Fruit fly (Drosophila melanogaster) whole organism, embryonic: ENCODE data around the gene CG6749.

Experiments
- Antp ChIP-seq: fragments of 200-800 bp; sonication (Bioruptor generic); optimal IDR thresholded peaks from 3 replicates; lab custom pipeline; 2016; ENCODE audit warnings: missing biosample characterization, missing genetic modification characterization
- B-H1 ChIP-seq: fragments of 200-800 bp; sonication (Bioruptor generic); IDR thresholded peaks from 3 replicates; pipeline ENCODE4 v1.3.6; 2022; ENCODE audit warnings: missing biosample characterization, missing genetic modification characterization
- CG11085 ChIP-seq: fragments of 200-800 bp; sonication (Bioruptor generic); IDR thresholded peaks from 2 replicates; pipeline ENCODE4 v1.3.6; 2022; ENCODE audit warnings: missing biosample characterization, missing genetic modification characterization
- CG12769 ChIP-seq: fragments of 200-800 bp; sonication (Bioruptor generic); optimal IDR thresholded peaks from 2 replicates; lab custom pipeline; 2019; ENCODE audit warnings: missing biosample characterization, mild to moderate bottlenecking, missing genetic modification characterization, moderate library complexity
- CG13624 ChIP-seq: fragments of 200-800 bp; sonication (Bioruptor generic); optimal IDR thresholded peaks from 2 replicates; lab custom pipeline; 2016; ENCODE audit warnings: missing biosample characterization, missing genetic modification characterization
- CG13775 ChIP-seq: fragments of 200-800 bp; sonication (Bioruptor generic); optimal IDR thresholded peaks from 3 replicates; lab custom pipeline; 2017; ENCODE audit warnings: missing biosample characterization, mild to moderate bottlenecking, missing genetic modification characterization
- CG15269 ChIP-seq: fragments of 200-800 bp; sonication (Bioruptor generic); optimal IDR thresholded peaks from 2 replicates; lab custom pipeline; 2018; ENCODE audit warnings: missing biosample characterization, mild to moderate bottlenecking, missing genetic modification characterization, moderate library complexity
- CG17912 ChIP-seq: fragments of 200-800 bp; sonication (Bioruptor generic); optimal IDR thresholded peaks from 2 replicates; lab custom pipeline; 2018; ENCODE audit warnings: missing biosample characterization, mild to moderate bottlenecking, missing genetic modification characterization
- CG1792 ChIP-seq: fragments of 200-800 bp; sonication (Bioruptor generic); optimal IDR thresholded peaks from 2 replicates; lab custom pipeline; 2016; ENCODE audit warnings: missing biosample characterization, missing genetic modification characterization
- CG2116 ChIP-seq: fragments of 200-800 bp; sonication (Bioruptor generic); optimal IDR thresholded peaks from 3 replicates; lab custom pipeline; 2018; ENCODE audit warnings: missing biosample characterization, mild to moderate bottlenecking, missing genetic modification characterization
- CG2678 ChIP-seq: fragments of 200-800 bp; sonication (Bioruptor generic); optimal IDR thresholded peaks from 3 replicates; lab custom pipeline; 2019; ENCODE audit warnings: missing biosample characterization, mild to moderate bottlenecking, missing genetic modification characterization, moderate library complexity
- CG30020 ChIP-seq: fragments of 200-800 bp; optimal IDR thresholded peaks from 2 replicates; lab custom pipeline; 2019; ENCODE audit warnings: missing biosample characterization, mild to moderate bottlenecking, missing genetic modification characterization, moderate library complexity
- CG4820 ChIP-seq: fragments of 200-800 bp; sonication (Bioruptor generic); optimal IDR thresholded peaks from 3 replicates; lab custom pipeline; 2016; ENCODE audit warnings: missing biosample characterization, missing genetic modification characterization
- CG6175 ChIP-seq: fragments of 200-800 bp; sonication (Bioruptor generic); IDR thresholded peaks from 3 replicates; pipeline ENCODE4 v1.3.6; 2022; ENCODE audit warnings: missing biosample characterization, missing genetic modification characterization
- CG7372 ChIP-seq: fragments of 200-800 bp; sonication (Bioruptor generic); IDR thresholded peaks from 2 replicates; pipeline ENCODE4 v1.3.6; 2022; ENCODE audit warnings: missing biosample characterization, missing genetic modification characterization
- CG7963 ChIP-seq: fragments of 200-800 bp; sonication (Bioruptor generic); IDR thresholded peaks from 3 replicates; pipeline ENCODE4 v1.3.6; 2022; ENCODE audit warnings: missing biosample characterization, missing genetic modification characterization; ENCODE audit not compliant: partially characterized antibody
- CG8388 ChIP-seq: fragments of 200-800 bp; sonication (Bioruptor generic); optimal IDR thresholded peaks from 2 replicates; lab custom pipeline; 2019; ENCODE audit warnings: missing biosample characterization, mild to moderate bottlenecking, missing genetic modification characterization, moderate library complexity
- CG9215 ChIP-seq: fragments of 200-800 bp; sonication (Bioruptor generic); IDR thresholded peaks from 2 replicates; pipeline ENCODE4 v1.3.6; 2022; ENCODE audit warnings: missing biosample characterization, missing genetic modification characterization
- CG9437 ChIP-seq: fragments of 200-800 bp; sonication (Bioruptor generic); optimal IDR thresholded peaks from 2 replicates; lab custom pipeline; 2018; ENCODE audit warnings: missing biosample characterization, mild to moderate bottlenecking, missing genetic modification characterization
- CG9817 ChIP-seq: fragments of 200-800 bp; sonication (Bioruptor generic); optimal IDR thresholded peaks from 2 replicates; lab custom pipeline; 2018; ENCODE audit warnings: missing biosample characterization, mild to moderate bottlenecking, missing genetic modification characterization, moderate library complexity
- D19B ChIP-seq: fragments of 200-800 bp; sonication (Bioruptor generic); optimal IDR thresholded peaks from 2 replicates; lab custom pipeline; 2017; ENCODE audit warnings: missing biosample characterization, mild to moderate bottlenecking, missing genetic modification characterization
- Dad ChIP-seq: fragments of 200-800 bp; sonication (Bioruptor generic); optimal IDR thresholded peaks from 3 replicates; lab custom pipeline; 2016; ENCODE audit warnings: missing biosample characterization, missing genetic modification characterization
- Dp ChIP-seq: fragments of 200-800 bp; sonication (Bioruptor generic); optimal IDR thresholded peaks from 2 replicates; lab custom pipeline; 2018; ENCODE audit warnings: missing biosample characterization, mild to moderate bottlenecking, missing genetic modification characterization, moderate library complexity
- Fer1 ChIP-seq: fragments of 200-800 bp; sonication (Bioruptor generic); optimal IDR thresholded peaks from 2 replicates; lab custom pipeline; 2017; ENCODE audit warnings: missing biosample characterization, mild to moderate bottlenecking, missing genetic modification characterization
- HLH4C ChIP-seq: fragments of 200-800 bp; sonication (Bioruptor generic); IDR thresholded peaks from 3 replicates; pipeline ENCODE4 v1.3.6; 2022; ENCODE audit warnings: missing biosample characterization, missing genetic modification characterization; ENCODE audit not compliant: partially characterized antibody
- Hmr ChIP-seq: fragments of 200-800 bp; sonication (Bioruptor generic); optimal IDR thresholded peaks from 3 replicates; lab custom pipeline; 2017; ENCODE audit warnings: mild to moderate bottlenecking, missing biosample characterization, missing genetic modification reagents, missing genetic modification characterization
- Nf-YB ChIP-seq: fragments of 200-800 bp; sonication (Bioruptor generic); optimal IDR thresholded peaks from 3 replicates; lab custom pipeline; 2019; ENCODE audit warnings: missing biosample characterization, mild to moderate bottlenecking, missing genetic modification characterization, moderate library complexity
- Pdp1 ChIP-seq, 2 experiments: fragments of 200-800 bp; sonication (Bioruptor generic); optimal IDR thresholded peaks; 3 replicates each; lab custom pipeline; 2016; ENCODE audit warnings: missing biosample characterization in 2 of 2, missing genetic modification characterization in 2 of 2, mild to moderate bottlenecking in 1 of 2, moderate library complexity in 1 of 2
- Ravus ChIP-seq: fragments of 200-800 bp; sonication (Bioruptor generic); IDR thresholded peaks from 2 replicates; pipeline ENCODE4 v1.3.6; 2022; ENCODE audit warnings: missing biosample characterization, missing genetic modification characterization
- Six4 ChIP-seq: fragments of 200-800 bp; sonication (Bioruptor generic); optimal IDR thresholded peaks from 2 replicates; lab custom pipeline; 2016; ENCODE audit warnings: missing biosample characterization, missing genetic modification characterization
- da ChIP-seq: fragments of 200-800 bp; sonication (Bioruptor generic); optimal IDR thresholded peaks from 2 replicates; lab custom pipeline; 2016; ENCODE audit warnings: missing biosample characterization, missing genetic modification characterization
- gsb ChIP-seq: fragments of 200-800 bp; sonication (Bioruptor generic); IDR thresholded peaks from 2 replicates; pipeline ENCODE4 v1.3.6; 2022; ENCODE audit warnings: missing biosample characterization, missing genetic modification characterization
- her ChIP-seq: fragments of 200-800 bp; sonication (Bioruptor generic); optimal IDR thresholded peaks from 2 replicates; lab custom pipeline; 2016; ENCODE audit warnings: missing biosample characterization, missing genetic modification characterization
- ind ChIP-seq: fragments of 200-800 bp; sonication (Bioruptor generic); optimal IDR thresholded peaks from 3 replicates; lab custom pipeline; 2016; ENCODE audit warnings: missing biosample characterization, missing genetic modification characterization
- insv ChIP-seq, 2 experiments: fragments of 200-800 bp; sonication (Bioruptor generic); optimal IDR thresholded peaks; 3 replicates each; lab custom pipeline; 2016 to 2018; ENCODE audit warnings: missing biosample characterization in 2 of 2, missing genetic modification characterization in 2 of 2
- klu ChIP-seq: fragments of 200-800 bp; sonication (Bioruptor generic); IDR thresholded peaks from 2 replicates; pipeline ENCODE4 v1.3.6; 2022; ENCODE audit warnings: missing biosample characterization, missing genetic modification characterization
- kni ChIP-seq: fragments of 200-800 bp; sonication (Bioruptor generic); optimal IDR thresholded peaks from 3 replicates; lab custom pipeline; 2017; ENCODE audit warnings: mild to moderate bottlenecking, missing biosample characterization, missing genetic modification reagents, missing genetic modification characterization
- lola ChIP-seq, 3 experiments: fragments of >200 bp in 2 of 3; fragments of 200-800 bp in 1 of 3; sonication (Bioruptor generic) in 1 of 3; optimal IDR thresholded peaks; 2 replicates each; lab custom pipeline; 2017 to 2019; ENCODE audit warnings: missing biosample characterization in 3 of 3, missing genetic modification characterization in 3 of 3, mild to moderate bottlenecking in 1 of 3, moderate library complexity in 1 of 3
- nmo ChIP-seq: fragments of 200-800 bp; sonication (Bioruptor generic); optimal IDR thresholded peaks from 2 replicates; lab custom pipeline; 2018; ENCODE audit warnings: missing biosample characterization, mild to moderate bottlenecking, missing genetic modification characterization, moderate library complexity
- pb ChIP-seq: fragments of 200-800 bp; sonication (Bioruptor generic); optimal IDR thresholded peaks from 3 replicates; lab custom pipeline; 2016; ENCODE audit warnings: missing biosample characterization, missing genetic modification characterization
- pros ChIP-seq: fragments of 200-800 bp; sonication (Bioruptor generic); optimal IDR thresholded peaks from 3 replicates; lab custom pipeline; 2019; ENCODE audit warnings: missing biosample characterization, mild to moderate bottlenecking, missing genetic modification characterization, moderate library complexity
- run ChIP-seq: fragments of 200-800 bp; sonication (Bioruptor generic); optimal IDR thresholded peaks from 3 replicates; lab custom pipeline; 2018; ENCODE audit warnings: missing biosample characterization, mild to moderate bottlenecking, missing genetic modification characterization
- schlank ChIP-seq: fragments of 200-800 bp; sonication (Bioruptor generic); optimal IDR thresholded peaks from 2 replicates; lab custom pipeline; 2018; ENCODE audit warnings: missing biosample characterization, mild to moderate bottlenecking, missing genetic modification characterization
- sens ChIP-seq: fragments of 200-800 bp; sonication (Bioruptor generic); peaks from one replicate; lab custom pipeline; 2016; ENCODE audit warnings: missing biosample characterization, missing genetic modification characterization
- shn ChIP-seq: fragments of 200-800 bp; sonication (Bioruptor generic); optimal IDR thresholded peaks from 3 replicates; lab custom pipeline; 2016; ENCODE audit warnings: missing biosample characterization, missing genetic modification characterization
- slp2 ChIP-seq: fragments of 200-800 bp; sonication (Bioruptor generic); optimal IDR thresholded peaks from 2 replicates; lab custom pipeline; 2016; ENCODE audit warnings: missing biosample characterization, missing genetic modification characterization
- sob ChIP-seq: fragments of 200-800 bp; sonication (Bioruptor generic); IDR thresholded peaks from 2 replicates; pipeline ENCODE4 v1.3.6; 2022; ENCODE audit warnings: missing biosample characterization, missing genetic modification characterization

Gene CG6749

dm6 chr3L:9697527-9697883, 36.1 kb downstream of the CG6749 start:
- TF ChIP-seq gsb: no peak
- TF ChIP-seq slp2 (GFP tag; lab: Kevin White, UChicago): no peak
- 0 out of 2 replicates have a peak, but pooled peaks have one; percentile 33 for TF ChIP-seq CG7372
- no peak for TF ChIP-seq Antp (GFP tag; lab: Kevin White, UChicago)
- TF ChIP-seq CG2116 (GFP tag; lab: Kevin White, UChicago): no peak
- TF ChIP-seq Nf-YB (GFP tag; lab: Kevin White, UChicago): peak; percentile 56
- no peak for TF ChIP-seq sens (GFP tag; lab: Kevin White, UChicago)
- TF ChIP-seq pros: no peak
- TF ChIP-seq pb (GFP tag; lab: Kevin White, UChicago): no peak
- no peak for TF ChIP-seq CG17912 (GFP tag; lab: Kevin White, UChicago)
- TF ChIP-seq CG2678 (tag; lab: Kevin White, UChicago): no peak
- no peak for TF ChIP-seq HLH4C (GFP tag; lab: Robert Waterston, UW)
- no peak for TF ChIP-seq Six4
- TF ChIP-seq CG8388 (GFP tag; lab: Kevin White, UChicago): no peak
- TF ChIP-seq shn (GFP tag; lab: Kevin White, UChicago): no peak
- no peak for TF ChIP-seq CG9817 (tag; lab: Kevin White, UChicago)
- TF ChIP-seq Pdp1 (GFP tag; optimal IDR thresholded peaks at IDR 0.05; lab: Kevin White, UChicago): peak in 1 of 2 experiments; percentile 94

- TF ChIP-seq CG30020 (no peak), D19B (GFP tag; lab: Kevin White, UChicago) (peak; percentile 95), pb (GFP tag; lab: Kevin White, UChicago) (peak; percentile 80), Hmr (peak; percentile 76), sob (GFP tag; lab: Robert Waterston, UW) (peak; percentile 84), klu (GFP tag; lab: Robert Waterston, UW) (no peak), CG13624 (GFP tag; lab: Kevin White, UChicago) (peak; percentile 81), run (tag; lab: Kevin White, UChicago) (peak; percentile 59), Fer1 (GFP tag; lab: Kevin White, UChicago) (peak; percentile 83), B-H1 (peak; percentile 62; the same call in 2 of the 3 replicates), CG7963 (no peak), CG1792 (GFP tag; lab: Kevin White, UChicago) (peak; percentile 52), da (GFP tag; lab: Kevin White, UChicago) (peak; percentile 46), CG6175 (GFP tag; lab: Robert Waterston, UW) (peak; percentile 77; the same call in 2 of the 3 replicates), Dad (GFP tag; lab: Kevin White, UChicago) (peak; percentile 46), ind (GFP tag; lab: Kevin White, UChicago) (peak; percentile 83), CG4820 (GFP tag; lab: Kevin White, UChicago) (peak; percentile 68), CG15269 (tag; lab: Kevin White, UChicago) (peak; percentile 77), her (peak; percentile 91), insv (GFP tag; optimal IDR thresholded peaks at IDR 0.05; lab: Kevin White, UChicago) (no peak), nmo (GFP tag; lab: Kevin White, UChicago) (peak; percentile 27), CG9215 (GFP tag; lab: Robert Waterston, UW) (peak; percentile 45; the same call in 1 of the 2 replicates), lola (GFP tag; optimal IDR thresholded peaks at IDR 0.05; lab: Kevin White, UChicago) (peak in 1 of 3 experiments; percentile 27), CG13775 (GFP tag; lab: Kevin White, UChicago) (peak; percentile 51), CG9437 (GFP tag; lab: Kevin White, UChicago) (peak; percentile 18), schlank (tag; lab: Kevin White, UChicago) (peak; percentile 62), Ravus (GFP tag; lab: Robert Waterston, UW) (peak; percentile 40), CG12769 (tag; lab: Kevin White, UChicago) (peak; percentile 87), CG11085 (GFP tag; lab: Robert Waterston, UW) (peak; percentile 56; the same call in 1 of the 2 replicates), Dp (no peak), kni (peak; percentile 66), CG17912 (GFP tag; lab: Kevin White, UChicago) (no peak)
These were observed 36.7 kb downstream of the CG6749 start, which contains the start of gene Prps for dm6 chr3L:9696650-9697526. Gene Prps, minus strand, starts transcription at chr3L:9696700.
